Worm (Caenorhabditis elegans) whole organism, dauer: ENCODE results near the gene C49C3.9.

Experiments
- unc-62 ChIP-seq: sonication (generic microtip); optimal IDR thresholded peaks from 2 replicates; lab custom pipeline; 2017; ENCODE audit warnings: missing biosample characterization, missing genetic modification reagents, missing genetic modification characterization

Gene C49C3.9

DNA sequence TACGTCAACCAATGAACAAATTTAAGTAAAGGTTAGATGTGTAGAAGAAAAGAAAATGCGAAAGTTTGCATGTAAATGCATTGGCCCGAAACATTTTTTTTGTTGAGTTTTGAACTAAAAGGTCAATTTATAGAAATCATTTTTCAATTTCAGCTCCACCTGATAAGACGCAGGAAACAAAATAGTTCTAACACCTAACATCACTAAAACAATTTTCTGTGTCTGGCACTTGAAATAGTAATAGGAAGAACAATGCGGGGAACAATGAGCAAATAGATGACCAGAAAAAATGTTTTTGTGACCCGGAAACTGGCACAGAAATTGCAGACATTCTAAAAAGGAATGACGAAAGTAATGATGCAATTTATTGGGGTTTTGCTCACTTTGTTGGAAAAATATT lies 49.8 kb downstream of the C49C3.9 start:
- no peak for TF ChIP-seq unc-62

DNA sequence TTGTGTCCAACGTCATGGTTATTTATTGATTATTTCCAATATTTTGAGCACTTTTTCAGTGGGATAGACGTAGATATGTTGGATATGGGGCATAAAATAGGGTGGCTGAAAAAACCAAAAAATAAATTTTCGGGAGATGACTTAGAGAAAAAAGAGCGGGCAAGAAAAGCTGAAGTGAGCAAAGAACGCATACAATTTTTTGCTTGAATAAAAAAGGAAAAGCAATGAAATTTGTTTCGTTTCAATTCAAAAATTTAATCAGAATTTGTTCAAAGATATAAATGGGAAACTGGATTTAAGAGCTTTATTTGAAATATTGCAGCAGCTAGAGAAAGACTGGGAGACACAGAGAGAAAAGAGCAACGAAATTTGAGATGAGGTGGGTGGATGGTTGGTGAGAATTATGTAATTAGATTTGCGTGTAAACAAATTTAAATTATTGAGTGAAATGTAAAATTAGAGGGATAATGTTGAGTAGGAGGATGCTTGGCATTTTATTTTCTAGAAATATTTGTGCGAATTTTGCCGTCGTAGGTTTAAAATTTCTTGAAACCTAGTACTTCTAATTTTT lies 50.4 kb downstream of the C49C3.9 start, which contains the start of the genes T28F3.11 and slc-17.4:
TSS of gene T28F3.11 (minus strand) at position 51 of the 571 bp plus-strand sequence.
TSS of gene slc-17.4 (minus strand) at position 105 of the 571 bp plus-strand sequence.
- TF ChIP-seq unc-62 = no peak
